Worm (Caenorhabditis elegans): ENCODE data around the gene T26E4.2.
"Not testable (repeated sequence)": the region's sequence is repeated elsewhere in the genome, so short reads cannot be mapped to it uniquely, and the experiment has no call there.

Gene T26E4.2

ce11 chrV:15752941-15753340 is 28.2 kb upstream of the T26E4.2 start, which contains the start of gene str-5:
Gene str-5 (plus strand): TSS chrV:15753241.
- TF ChIP-seq tab-1 (GFP tag; IDR thresholded peaks at IDR 0.05); T22C8.4 (GFP tag; IDR thresholded peaks at IDR 0.05); klf-2 (GFP tag; conservative IDR thresholded peaks at IDR 0.05): not testable (repeated sequence)

ce11 chrV:15754731-15755130 is 26.5 kb upstream of the T26E4.2 start, which contains the start of gene str-8:
Gene str-8 (plus strand): TSS chrV:15755031.
- TF ChIP-seq cog-1 (tag; optimal IDR thresholded peaks at IDR 0.05); tab-1 (GFP tag; IDR thresholded peaks at IDR 0.05); ref-1 (GFP tag; conservative IDR thresholded peaks at IDR 0.05): not testable (repeated sequence)

- TF ChIP-seq tab-1 (GFP tag; IDR thresholded peaks at IDR 0.05) (no peak), ztf-29 (GFP tag; IDR thresholded peaks at IDR 0.05) (no peak), T22C8.4 (GFP tag; IDR thresholded peaks at IDR 0.05) (no peak), klf-2 (GFP tag; conservative IDR thresholded peaks at IDR 0.05) (no peak), flt-1 (GFP tag; IDR thresholded peaks at IDR 0.05) (no peak), med-1 (GFP tag; optimal IDR thresholded peaks at IDR 0.05; ENCODE audit: insufficient read depth) (no peak), ref-1 (GFP tag; conservative IDR thresholded peaks at IDR 0.05) (no peak), cog-1 (tag; optimal IDR thresholded peaks at IDR 0.05) (no peak), ztf-23 (GFP tag; IDR thresholded peaks at IDR 0.05) (no peak)
Observed at ce11 chrV:15757645-15758044, 23.5 kb upstream of the T26E4.2 start.

ce11 chrV:15758449-15758848 is 22.7 kb upstream of the T26E4.2 start, which contains the start of gene str-9:
Gene str-9 (plus strand): TSS chrV:15758749.
- TF ChIP-seq cog-1 (tag; optimal IDR thresholded peaks at IDR 0.05) (no peak), klf-2 (GFP tag; conservative IDR thresholded peaks at IDR 0.05) (no peak), med-1 (GFP tag; optimal IDR thresholded peaks at IDR 0.05; ENCODE audit: insufficient read depth) (no peak), ztf-29 (GFP tag; IDR thresholded peaks at IDR 0.05) (no peak), ref-1 (GFP tag; conservative IDR thresholded peaks at IDR 0.05) (no peak), ztf-23 (GFP tag; IDR thresholded peaks at IDR 0.05) (no peak), flt-1 (GFP tag; IDR thresholded peaks at IDR 0.05) (no peak), tab-1 (GFP tag; IDR thresholded peaks at IDR 0.05) (no peak), T22C8.4 (GFP tag; IDR thresholded peaks at IDR 0.05) (no peak)

ce11 chrV:15766122-15766594 is 15.0 kb upstream of the T26E4.2 start, which contains the start of the genes haf-3 and F57A10.2:
Gene haf-3 (minus strand): TSS chrV:15766172.
Gene F57A10.2 (plus strand): TSS chrV:15766575.
- no peak for TF ChIP-seq ztf-29 (GFP tag; IDR thresholded peaks at IDR 0.05)
- peak; percentile 38 for TF ChIP-seq cog-1 (tag; optimal IDR thresholded peaks at IDR 0.05)
- TF ChIP-seq tab-1 (GFP tag; IDR thresholded peaks at IDR 0.05), result no peak
- TF ChIP-seq ztf-23 (GFP tag; IDR thresholded peaks at IDR 0.05), result 0 out of 2 replicates have a peak, but pooled peaks have one; percentile 53
- TF ChIP-seq T22C8.4 (GFP tag; IDR thresholded peaks at IDR 0.05), result no peak
- TF ChIP-seq flt-1 (GFP tag; IDR thresholded peaks at IDR 0.05), result peak; percentile 67; the same call in 1 of the 2 replicates
- 0 out of 2 replicates have a peak, but pooled peaks have one; percentile 54 for TF ChIP-seq klf-2 (GFP tag; conservative IDR thresholded peaks at IDR 0.05)

- 0 out of 2 replicates have a peak, but pooled peaks have one; percentile 11 for TF ChIP-seq ref-1 (GFP tag; conservative IDR thresholded peaks at IDR 0.05)
- peak; percentile 22; the same call in 1 of the 2 replicates for TF ChIP-seq T22C8.4 (GFP tag; IDR thresholded peaks at IDR 0.05)
- 0 out of 2 replicates have a peak, but pooled peaks have one; percentile 57 for TF ChIP-seq ztf-23 (GFP tag; IDR thresholded peaks at IDR 0.05)
- TF ChIP-seq flt-1 (GFP tag; IDR thresholded peaks at IDR 0.05), result peak; percentile 39; the same call in 1 of the 2 replicates
- peak; percentile 75 for TF ChIP-seq tab-1 (GFP tag; IDR thresholded peaks at IDR 0.05)
Observed at ce11 chrV:15767385-15767784, 13.8 kb upstream of the T26E4.2 start.

ce11 chrV:15769072-15769471 is 12.1 kb upstream of the T26E4.2 start, which contains the start of gene F57A10.4:
Gene F57A10.4 (plus strand): TSS chrV:15769438.
- TF ChIP-seq ztf-23 (GFP tag; IDR thresholded peaks at IDR 0.05), result no peak
- TF ChIP-seq ref-1 (GFP tag; conservative IDR thresholded peaks at IDR 0.05), result no peak
- no peak for TF ChIP-seq med-1 (GFP tag; optimal IDR thresholded peaks at IDR 0.05; ENCODE audit: insufficient read depth)

- TF ChIP-seq T22C8.4 (GFP tag; IDR thresholded peaks at IDR 0.05), result no peak
- TF ChIP-seq flt-1 (GFP tag; IDR thresholded peaks at IDR 0.05), result no peak
- TF ChIP-seq ztf-29 (GFP tag; IDR thresholded peaks at IDR 0.05), result no peak
- no peak for TF ChIP-seq ztf-23 (GFP tag; IDR thresholded peaks at IDR 0.05)
- TF ChIP-seq med-1 (GFP tag; optimal IDR thresholded peaks at IDR 0.05; ENCODE audit: insufficient read depth), result no peak
- no peak for TF ChIP-seq ref-1 (GFP tag; conservative IDR thresholded peaks at IDR 0.05)
- TF ChIP-seq tab-1 (GFP tag; IDR thresholded peaks at IDR 0.05), result no peak
- no peak for TF ChIP-seq klf-2 (GFP tag; conservative IDR thresholded peaks at IDR 0.05)
- TF ChIP-seq cog-1 (tag; optimal IDR thresholded peaks at IDR 0.05), result no peak
Observed at ce11 chrV:15773141-15773540, 8.0 kb upstream of the T26E4.2 start, which contains the start of gene nhr-60. Gene nhr-60 (minus strand): TSS chrV:15773241.

- TF ChIP-seq cog-1 (tag; optimal IDR thresholded peaks at IDR 0.05), result no peak
- no peak for TF ChIP-seq ref-1 (GFP tag; conservative IDR thresholded peaks at IDR 0.05)
- TF ChIP-seq flt-1 (GFP tag; IDR thresholded peaks at IDR 0.05), result no peak
- no peak for TF ChIP-seq med-1 (GFP tag; optimal IDR thresholded peaks at IDR 0.05; ENCODE audit: insufficient read depth)
- no peak for TF ChIP-seq ztf-29 (GFP tag; IDR thresholded peaks at IDR 0.05)
- no peak for TF ChIP-seq T22C8.4 (GFP tag; IDR thresholded peaks at IDR 0.05)
- TF ChIP-seq ztf-23 (GFP tag; IDR thresholded peaks at IDR 0.05), result no peak
- TF ChIP-seq tab-1 (GFP tag; IDR thresholded peaks at IDR 0.05), result no peak
- TF ChIP-seq klf-2 (GFP tag; conservative IDR thresholded peaks at IDR 0.05), result no peak
Observed at ce11 chrV:15773941-15774340, 7.2 kb upstream of the T26E4.2 start.

- TF ChIP-seq T22C8.4 (GFP tag; IDR thresholded peaks at IDR 0.05) (no peak), ztf-23 (GFP tag; IDR thresholded peaks at IDR 0.05) (no peak), cog-1 (tag; optimal IDR thresholded peaks at IDR 0.05) (no peak), ztf-29 (GFP tag; IDR thresholded peaks at IDR 0.05) (no peak), tab-1 (GFP tag; IDR thresholded peaks at IDR 0.05) (no peak), flt-1 (GFP tag; IDR thresholded peaks at IDR 0.05) (no peak), ref-1 (GFP tag; conservative IDR thresholded peaks at IDR 0.05) (no peak), med-1 (GFP tag; optimal IDR thresholded peaks at IDR 0.05; ENCODE audit: insufficient read depth) (no peak), klf-2 (GFP tag; conservative IDR thresholded peaks at IDR 0.05) (no peak)
Observed at ce11 chrV:15776651-15777050, 4.5 kb upstream of the T26E4.2 start, which contains the start of gene nhr-283. Gene nhr-283 (minus strand): TSS chrV:15776751.

All from whole organism, midembryonic.